Worm (Caenorhabditis elegans) whole organism, L3 larva: ENCODE results near the gene skpo-1.
A peak's percentile ranks its signal among the peaks of the same experiment; 100 is the strongest.

ENCODE experiments used
- mdl-1 ChIP-seq: fragments of 150-350 bp; optimal IDR thresholded peaks from 2 replicates; lab custom pipeline; 2014; ENCODE audit warnings: missing biosample characterization, missing genetic modification characterization
- pha-4 ChIP-seq: fragments of 150-350 bp; optimal IDR thresholded peaks from 2 replicates; lab custom pipeline; 2014; ENCODE audit warnings: missing biosample characterization, missing genetic modification reagents, missing genetic modification characterization
- zag-1 ChIP-seq: fragments of 150-350 bp; optimal IDR thresholded peaks from 2 replicates; lab custom pipeline; 2014; ENCODE audit warnings: missing biosample characterization, missing genetic modification characterization
- ztf-4 ChIP-seq: fragments of 150-350 bp; optimal IDR thresholded peaks from 2 replicates; lab custom pipeline; 2014; ENCODE audit warnings: missing biosample characterization, missing genetic modification characterization

DNA sequence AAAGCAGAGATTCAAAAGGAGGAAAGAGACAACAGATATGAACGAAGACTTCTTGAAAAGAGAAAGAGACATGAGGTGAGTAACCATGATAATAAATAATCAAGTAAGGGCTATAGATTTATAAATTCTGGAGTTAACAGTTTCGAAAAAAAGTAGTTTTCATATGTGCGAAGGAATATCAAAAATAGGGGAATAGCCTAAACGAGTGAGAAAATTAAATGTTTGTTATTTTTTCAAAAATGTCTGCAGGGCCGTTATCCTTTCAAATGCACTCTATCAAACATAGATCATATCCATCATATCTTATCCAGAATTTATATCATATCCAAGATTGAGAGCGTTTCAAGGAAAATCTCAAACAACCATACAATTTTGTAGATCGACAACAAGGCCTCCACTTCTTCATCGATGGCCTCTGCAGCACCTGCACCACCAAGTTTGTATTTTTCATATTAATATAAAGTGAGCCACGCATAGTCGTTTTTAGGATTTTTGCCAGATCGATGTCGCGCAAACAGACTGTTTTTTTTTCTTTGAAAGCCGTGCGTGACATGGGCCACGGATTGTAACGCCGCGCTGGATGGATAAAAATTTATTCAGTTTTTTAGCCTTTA lies 16.2 kb upstream of the skpo-1 start:
- TF ChIP-seq pha-4 (tag; lab: Kevin White, UChicago) (no peak), ztf-4 (peak; percentile 43), zag-1 (no peak), mdl-1 (no peak)
